Worm (Caenorhabditis elegans) whole organism, L4 larva: Measurements from ENCODE around the gene fbxb-18.
"Not testable (repeated sequence)": the region's sequence is repeated elsewhere in the genome, so short reads cannot be mapped to it uniquely, and the experiment has no call there.

Experiments
- ceh-44 ChIP-seq: fragments of 200-800 bp; sonication (Bioruptor generic); IDR thresholded peaks from 2 replicates; pipeline ENCODE4 v1.3.6; 2022; ENCODE audit warnings: missing genetic modification reagents, missing genetic modification characterization, missing compliant biosample characterization
- ceh-82 ChIP-seq: sonication (generic microtip); optimal IDR thresholded peaks from 2 replicates; lab custom pipeline; 2017; ENCODE audit warnings: missing biosample characterization, missing genetic modification characterization
- daf-16 ChIP-seq, 3 experiments: sonication (generic microtip); optimal IDR thresholded peaks; 2 replicates each; lab custom pipeline; 2016 to 2017; ENCODE audit warnings: missing genetic modification characterization in 3 of 3, missing genetic modification reagents in 3 of 3, mild to moderate bottlenecking in 2 of 3, missing compliant biosample characterization in 2 of 3, missing biosample characterization in 1 of 3, moderate library complexity in 1 of 3
- hlh-11 ChIP-seq: fragments of 200-800 bp; sonication (Bioruptor generic); optimal IDR thresholded peaks from 2 replicates; lab custom pipeline; 2018; ENCODE audit warnings: mild to moderate bottlenecking, missing genetic modification characterization, missing compliant biosample characterization
- hlh-30 ChIP-seq: sonication (generic microtip); optimal IDR thresholded peaks from 2 replicates; lab custom pipeline; 2017; ENCODE audit warnings: antibody characterized with exemption, mild to moderate bottlenecking, missing genetic modification characterization, missing compliant biosample characterization; ENCODE audit not compliant: insufficient read depth
- nhr-10 ChIP-seq: fragments of 150-350 bp; optimal IDR thresholded peaks from 2 replicates; lab custom pipeline; 2014; ENCODE audit warnings: missing biosample characterization, missing genetic modification characterization
- nhr-25 ChIP-seq: sonication (generic microtip); optimal IDR thresholded peaks from 2 replicates; lab custom pipeline; 2017; ENCODE audit warnings: missing genetic modification characterization, mild to moderate bottlenecking, missing compliant biosample characterization, antibody characterized with exemption, moderate library complexity, borderline replicate concordance; ENCODE audit not compliant: insufficient read depth
- set-16 ChIP-seq: fragments of 200-800 bp; sonication (Bioruptor generic); IDR thresholded peaks from 2 replicates; pipeline ENCODE4 v1.3.6; 2022; ENCODE audit warnings: missing genetic modification reagents, missing genetic modification characterization, missing compliant biosample characterization
- unc-39 ChIP-seq: sonication (generic microtip); optimal IDR thresholded peaks from 2 replicates; lab custom pipeline; 2017; ENCODE audit warnings: missing biosample characterization, missing genetic modification characterization
- zip-2 ChIP-seq: fragments of 150-350 bp; optimal IDR thresholded peaks from 2 replicates; lab custom pipeline; 2014; ENCODE audit warnings: missing biosample characterization, missing genetic modification characterization

- TF ChIP-seq nhr-10 (tag; lab: Kevin White, UChicago); ceh-44 (GFP tag; lab: Robert Waterston, UW); set-16; ceh-82 (tag; lab: Kevin White, UChicago); hlh-11 (tag; lab: Kevin White, UChicago); hlh-30 (tag; lab: Kevin White, UChicago); unc-39; zip-2 (tag; lab: Kevin White, UChicago); daf-16 (GFP tag; optimal IDR thresholded peaks at IDR 0.05; lab: Kevin White, UChicago); daf-16 (tag; optimal IDR thresholded peaks at IDR 0.05; lab: Kevin White, UChicago); nhr-25 (tag; lab: Kevin White, UChicago): not testable (repeated sequence)
Observed at ce11 chrII:1700518-1701091, 11.9 kb upstream of the fbxb-18 start.
